Fruit fly (Drosophila melanogaster) whole organism, wandering third instar larva: Measurements from ENCODE around the gene CG9467.

Experiments
- Abd-B ChIP-seq: fragments of >200 bp; optimal IDR thresholded peaks from 2 replicates; lab custom pipeline; 2017; ENCODE audit warnings: missing biosample characterization, missing genetic modification characterization
- CG32264 ChIP-seq: fragments of 200-800 bp; sonication (Bioruptor generic); optimal IDR thresholded peaks from 2 replicates; lab custom pipeline; 2016; ENCODE audit warnings: missing biosample characterization, missing genetic modification characterization
- CG9705 ChIP-seq: fragments of 200-800 bp; sonication (Bioruptor generic); optimal IDR thresholded peaks from 2 replicates; lab custom pipeline; 2018; ENCODE audit warnings: missing biosample characterization, mild to moderate bottlenecking, missing genetic modification characterization
- CrebA ChIP-seq: fragments of 200-800 bp; sonication (Bioruptor generic); optimal IDR thresholded peaks from 2 replicates; lab custom pipeline; 2016; ENCODE audit warnings: missing biosample characterization, mild to moderate bottlenecking, missing genetic modification characterization, borderline replicate concordance
- Dfd ChIP-seq: fragments of >200 bp; optimal IDR thresholded peaks from 2 replicates; lab custom pipeline; 2017; ENCODE audit warnings: missing biosample characterization, missing genetic modification characterization
- Dif ChIP-seq: fragments of 200-275, 200-300 bp; sonication (Bioruptor generic); optimal IDR thresholded peaks from 2 replicates; lab custom pipeline; 2018; ENCODE audit warnings: missing biosample characterization, missing genetic modification characterization; ENCODE audit not compliant: partially characterized antibody
- GATAd ChIP-seq: sonication (Bioruptor generic); optimal IDR thresholded peaks from 2 replicates; lab custom pipeline; 2016; ENCODE audit warnings: missing biosample characterization, missing genetic modification characterization
- HLH106 ChIP-seq: fragments of 200-800 bp; optimal IDR thresholded peaks from 3 replicates; lab custom pipeline; 2019; ENCODE audit warnings: missing biosample characterization, mild to moderate bottlenecking, missing genetic modification characterization, moderate library complexity
- Hnf4 ChIP-seq: fragments of 200-800 bp; sonication (Bioruptor generic); optimal IDR thresholded peaks from 2 replicates; lab custom pipeline; 2016; ENCODE audit warnings: missing biosample characterization, mild to moderate bottlenecking, missing genetic modification characterization
- Hr78 ChIP-seq: fragments of >200 bp; optimal IDR thresholded peaks from 2 replicates; lab custom pipeline; 2017; ENCODE audit warnings: missing biosample characterization, missing genetic modification characterization
- Hr83 ChIP-seq: fragments of 200-300 bp; sonication (Bioruptor generic); optimal IDR thresholded peaks from 2 replicates; lab custom pipeline; 2016; ENCODE audit warnings: missing biosample characterization, mild to moderate bottlenecking, missing genetic modification characterization, moderate library complexity; ENCODE audit not compliant: poor library complexity, severe bottlenecking
- Jra ChIP-seq: sonication (Bioruptor generic); optimal IDR thresholded peaks from 2 replicates; lab custom pipeline; 2016; ENCODE audit warnings: missing biosample characterization, missing genetic modification characterization
- Mio ChIP-seq: sonication (Bioruptor generic); optimal IDR thresholded peaks from 2 replicates; lab custom pipeline; 2016; ENCODE audit warnings: missing biosample characterization, missing genetic modification characterization
- Myc ChIP-seq: fragments of >200 bp; optimal IDR thresholded peaks from 2 replicates; lab custom pipeline; 2017
- N ChIP-seq: fragments of >200 bp; optimal IDR thresholded peaks from 2 replicates; lab custom pipeline; 2018; ENCODE audit warnings: missing biosample characterization, missing external identifiers, missing genetic modification characterization
- OdsH ChIP-seq: fragments of 200-800 bp; sonication (Bioruptor generic); optimal IDR thresholded peaks from 2 replicates; lab custom pipeline; 2016; ENCODE audit warnings: missing biosample characterization, mild to moderate bottlenecking, missing genetic modification characterization
- Rel ChIP-seq, 2 experiments: fragments of 200-800 bp; sonication (Bioruptor generic) in 1 of 2; optimal IDR thresholded peaks; 2 replicates in 1 of 2; 3 replicates in 1 of 2; lab custom pipeline; 2016 to 2019; ENCODE audit warnings: mild to moderate bottlenecking in 2 of 2, missing biosample characterization in 2 of 2, missing genetic modification characterization in 2 of 2, moderate library complexity in 1 of 2
- Sp1 ChIP-seq: fragments of 200-800 bp; sonication (Bioruptor generic); optimal IDR thresholded peaks from 3 replicates; lab custom pipeline; 2019; ENCODE audit warnings: missing biosample characterization, mild to moderate bottlenecking, missing genetic modification characterization, moderate library complexity
- Vsx2 ChIP-seq: fragments of 200-300, 225-300 bp; sonication (Bioruptor generic); optimal IDR thresholded peaks from 2 replicates; lab custom pipeline; 2018; ENCODE audit warnings: missing biosample characterization, missing genetic modification characterization; ENCODE audit not compliant: partially characterized antibody
- br ChIP-seq: fragments of 200-800 bp; sonication (Bioruptor generic); optimal IDR thresholded peaks from 2 replicates; lab custom pipeline; 2016; ENCODE audit warnings: missing biosample characterization, missing genetic modification characterization
- brk ChIP-seq: fragments of 200-800 bp; sonication (Bioruptor generic); optimal IDR thresholded peaks from 2 replicates; lab custom pipeline; 2016; ENCODE audit warnings: missing biosample characterization, mild to moderate bottlenecking, missing genetic modification characterization
- dl ChIP-seq, 2 experiments: fragments of 175-275, 200-275 bp in 1 of 2; fragments of 200-275 bp in 1 of 2; sonication (Bioruptor generic); optimal IDR thresholded peaks; lab custom pipeline; 2018; ENCODE audit warnings: mild to moderate bottlenecking in 2 of 2, missing biosample characterization in 2 of 2, missing genetic modification characterization in 2 of 2, moderate library complexity in 2 of 2; ENCODE audit not compliant: partially characterized antibody in 2 of 2, insufficient read depth in 1 of 2
- dmrt93B ChIP-seq: fragments of 200-800 bp; sonication (Bioruptor generic); optimal IDR thresholded peaks from 2 replicates; lab custom pipeline; 2018; ENCODE audit warnings: missing biosample characterization, mild to moderate bottlenecking, missing genetic modification characterization
- dsf ChIP-seq: sonication (Bioruptor generic); optimal IDR thresholded peaks from 2 replicates; lab custom pipeline; 2016; ENCODE audit warnings: missing biosample characterization, missing genetic modification characterization, borderline replicate concordance
- ey ChIP-seq: fragments of 200-800 bp; sonication (Bioruptor generic); optimal IDR thresholded peaks from 2 replicates; lab custom pipeline; 2016; ENCODE audit warnings: missing biosample characterization, missing genetic modification characterization
- foxo ChIP-seq, 2 experiments: fragments of 200-800 bp; sonication (Bioruptor generic); optimal IDR thresholded peaks; 2 replicates in 1 of 2; 3 replicates in 1 of 2; lab custom pipeline; 2016 to 2017; ENCODE audit warnings: missing biosample characterization in 2 of 2, missing genetic modification characterization in 2 of 2
- fru ChIP-seq: fragments of 200-800 bp; sonication (Bioruptor generic); optimal IDR thresholded peaks from 3 replicates; lab custom pipeline; 2016; ENCODE audit warnings: missing biosample characterization, mild to moderate bottlenecking, missing genetic modification characterization
- h ChIP-seq: fragments of 200-800 bp; sonication (Bioruptor generic); optimal IDR thresholded peaks from 3 replicates; lab custom pipeline; 2016; ENCODE audit warnings: missing biosample characterization, mild to moderate bottlenecking, missing genetic modification characterization
- jim ChIP-seq: fragments of 175-275, 200-325 bp; sonication (Bioruptor generic); optimal IDR thresholded peaks from 2 replicates; lab custom pipeline; 2016; ENCODE audit warnings: missing biosample characterization, mild to moderate bottlenecking, missing genetic modification characterization
- lola ChIP-seq: fragments of >200 bp; optimal IDR thresholded peaks from 2 replicates; lab custom pipeline; 2017; ENCODE audit warnings: missing biosample characterization, missing genetic modification characterization
- pan ChIP-seq: fragments of >200 bp; optimal IDR thresholded peaks from 2 replicates; lab custom pipeline; 2017
- psq ChIP-seq: fragments of 200-800 bp; sonication (Bioruptor generic); optimal IDR thresholded peaks from 3 replicates; lab custom pipeline; 2017; ENCODE audit warnings: missing biosample characterization, mild to moderate bottlenecking, missing genetic modification characterization, moderate library complexity
- rgr ChIP-seq: fragments of 200-800 bp; sonication (Bioruptor generic); optimal IDR thresholded peaks from 3 replicates; lab custom pipeline; 2016; ENCODE audit warnings: missing biosample characterization, mild to moderate bottlenecking, missing genetic modification characterization
- sage ChIP-seq: fragments of 200-800 bp; sonication (Bioruptor generic); optimal IDR thresholded peaks from 2 replicates; lab custom pipeline; 2016; ENCODE audit warnings: missing biosample characterization, mild to moderate bottlenecking, missing genetic modification characterization
- sv ChIP-seq: fragments of 200-800 bp; sonication (Bioruptor generic); optimal IDR thresholded peaks from 3 replicates; lab custom pipeline; 2016; ENCODE audit warnings: missing biosample characterization, missing genetic modification characterization
- tai ChIP-seq: sonication (Bioruptor generic); optimal IDR thresholded peaks from 2 replicates; lab custom pipeline; 2016; ENCODE audit warnings: missing biosample characterization, missing genetic modification characterization
- usp ChIP-seq: fragments of >200 bp; optimal IDR thresholded peaks from 2 replicates; lab custom pipeline; 2017; ENCODE audit warnings: missing biosample characterization, missing genetic modification characterization
- woc ChIP-seq: sonication (Bioruptor generic); optimal IDR thresholded peaks from 2 replicates; lab custom pipeline; 2016; ENCODE audit warnings: missing biosample characterization, mild to moderate bottlenecking, missing genetic modification characterization

Gene CG9467

dm6 chr3R:9768884-9769283 lies 31.9 kb downstream of the CG9467 start, which contains the start of gene MED6:
Gene MED6 (minus strand): TSS chr3R:9768984.
- TF ChIP-seq jim (GFP tag; lab: Kevin White, UChicago) = no peak
- TF ChIP-seq Hnf4 (GFP tag; lab: Kevin White, UChicago) = no peak
- no peak for TF ChIP-seq Abd-B
- TF ChIP-seq woc = no peak
- no peak for TF ChIP-seq lola (GFP tag; lab: Kevin White, UChicago)
- no peak for TF ChIP-seq CG9705
- no peak for TF ChIP-seq sage
- TF ChIP-seq Hr83 (GFP tag; lab: Kevin White, UChicago) = no peak
- no peak for TF ChIP-seq ey (GFP tag; lab: Kevin White, UChicago)
- no peak for TF ChIP-seq HLH106 (tag; lab: Kevin White, UChicago)
- TF ChIP-seq psq (GFP tag; lab: Kevin White, UChicago) = no peak
- TF ChIP-seq Myc (lab: Kevin White, UChicago) = no peak
- TF ChIP-seq br (GFP tag; lab: Kevin White, UChicago) = no peak
- TF ChIP-seq Mio (GFP tag; lab: Kevin White, UChicago) = no peak
- TF ChIP-seq GATAd (GFP tag; lab: Kevin White, UChicago) = no peak
- no peak for TF ChIP-seq Rel (GFP tag; optimal IDR thresholded peaks at IDR 0.05; lab: Kevin White, UChicago)
- TF ChIP-seq Rel (tag; optimal IDR thresholded peaks at IDR 0.05; lab: Kevin White, UChicago) = no peak
- no peak for TF ChIP-seq sv
- TF ChIP-seq Vsx2 = no peak
- no peak for TF ChIP-seq dl (GFP tag; optimal IDR thresholded peaks at IDR 0.05; lab: Kevin White, UChicago; ENCODE audit: insufficient read depth in 1 of 2, partially characterized antibody in 2 of 2)
- no peak for TF ChIP-seq dsf (GFP tag; lab: Kevin White, UChicago)

- TF ChIP-seq Jra (peak; percentile 80), CG32264 (peak; percentile 22), psq (GFP tag; lab: Kevin White, UChicago) (peak; percentile 50), Vsx2 (no peak), HLH106 (tag; lab: Kevin White, UChicago) (peak; percentile 54), Rel (GFP tag; optimal IDR thresholded peaks at IDR 0.05; lab: Kevin White, UChicago) (no peak), Rel (tag; optimal IDR thresholded peaks at IDR 0.05; lab: Kevin White, UChicago) (peak; percentile 77), fru (GFP tag; lab: Kevin White, UChicago) (peak; percentile 70), N (GFP tag; lab: Kevin White, UChicago) (no peak), CG9705 (peak; percentile 62), woc (peak; percentile 60), tai (GFP tag; lab: Kevin White, UChicago) (no peak), dmrt93B (no peak), br (GFP tag; lab: Kevin White, UChicago) (peak; percentile 80), Mio (GFP tag; lab: Kevin White, UChicago) (peak; percentile 31), pan (no peak), Sp1 (GFP tag; lab: Kevin White, UChicago) (peak; percentile 50), dsf (GFP tag; lab: Kevin White, UChicago) (peak; percentile 48), sv (peak; percentile 32), sage (no peak), Hr83 (GFP tag; lab: Kevin White, UChicago) (peak; percentile 93), foxo (GFP tag; optimal IDR thresholded peaks at IDR 0.05; lab: Kevin White, UChicago) (peak in 1 of 2 experiments; percentile 84), GATAd (GFP tag; lab: Kevin White, UChicago) (no peak), Dfd (GFP tag; lab: Kevin White, UChicago) (no peak), rgr (peak; percentile 88), CrebA (GFP tag; lab: Kevin White, UChicago) (no peak), brk (GFP tag; lab: Kevin White, UChicago) (no peak), ey (GFP tag; lab: Kevin White, UChicago) (peak; percentile 70), Hnf4 (GFP tag; lab: Kevin White, UChicago) (peak; percentile 88), Myc (lab: Kevin White, UChicago) (peak; percentile 3), usp (no peak), lola (GFP tag; lab: Kevin White, UChicago) (no peak), Abd-B (no peak), Dif (GFP tag; lab: Kevin White, UChicago) (peak; percentile 42), Hr78 (GFP tag; lab: Kevin White, UChicago) (no peak), jim (GFP tag; lab: Kevin White, UChicago) (peak; percentile 30), h (peak; percentile 84), dl (GFP tag; optimal IDR thresholded peaks at IDR 0.05; lab: Kevin White, UChicago; ENCODE audit: insufficient read depth in 1 of 2, partially characterized antibody in 2 of 2) (peak in 1 of 2 experiments; percentile 22), OdsH (GFP tag; lab: Kevin White, UChicago) (peak; percentile 71)
Measured at dm6 chr3R:9767620-9768592, 32.9 kb downstream of the CG9467 start, which contains the start of gene Naa80. Gene Naa80 (plus strand): TSS chr3R:9767834.
